Worm (Caenorhabditis elegans) whole organism, midembryonic: ENCODE results near the gene E03H12.7.

ENCODE experiments used
- flt-1 ChIP-seq: fragments of 200-800 bp; sonication (Bioruptor generic); IDR thresholded peaks from 2 replicates; pipeline ENCODE4 v1.3.6; 2022; ENCODE audit warnings: missing genetic modification characterization, missing compliant biosample characterization
- klf-2 ChIP-seq: fragments of 200-800 bp; sonication (Bioruptor generic); conservative IDR thresholded peaks from 2 replicates; pipeline ENCODE4 v1.3.6; 2022; ENCODE audit warnings: missing genetic modification reagents, missing genetic modification characterization, missing compliant biosample characterization
- ref-1 ChIP-seq: fragments of 200-800 bp; sonication (Bioruptor generic); conservative IDR thresholded peaks from 2 replicates; pipeline ENCODE4 v1.3.6; 2022; ENCODE audit warnings: missing genetic modification reagents, missing genetic modification characterization, missing compliant biosample characterization
- tab-1 ChIP-seq: fragments of 200-800 bp; sonication (Bioruptor generic); IDR thresholded peaks from 2 replicates; pipeline ENCODE4 v1.3.6; 2022; ENCODE audit warnings: missing genetic modification characterization, missing compliant biosample characterization
- ztf-23 ChIP-seq: fragments of 200-800 bp; sonication (Bioruptor generic); IDR thresholded peaks from 2 replicates; pipeline ENCODE4 v1.3.6; 2022; ENCODE audit warnings: missing genetic modification reagents, missing genetic modification characterization, missing compliant biosample characterization
- ztf-29 ChIP-seq: fragments of 200-800 bp; sonication (Bioruptor generic); IDR thresholded peaks from 2 replicates; pipeline ENCODE4 v1.3.6; 2022; ENCODE audit warnings: missing genetic modification reagents, missing genetic modification characterization, missing compliant biosample characterization

DNA sequence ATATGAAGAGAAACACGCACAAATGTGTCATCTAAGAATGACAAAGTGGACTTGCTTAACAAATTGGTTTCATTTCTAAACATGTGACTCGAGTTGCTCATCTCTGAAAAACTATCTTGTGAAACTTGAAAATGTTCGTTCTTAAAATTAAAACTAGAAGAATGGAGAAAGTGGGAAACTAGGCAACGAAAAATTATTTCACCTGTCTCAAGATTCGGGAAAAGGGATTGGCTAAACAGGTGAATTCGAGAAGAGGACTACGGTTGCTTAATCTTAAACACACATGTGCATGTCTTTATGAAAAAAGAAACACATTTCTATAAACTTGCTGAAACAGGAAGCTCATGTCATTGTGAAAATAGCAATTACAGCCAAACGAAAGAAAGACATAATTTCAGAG lies 7.4 kb downstream of the E03H12.7 start, which contains the start of gene srz-24:
- TF ChIP-seq klf-2 = no peak
- no peak for TF ChIP-seq ztf-23
- no peak for TF ChIP-seq ztf-29 (GFP tag; lab: Robert Waterston, UW)
- no peak for TF ChIP-seq tab-1 (GFP tag; lab: Robert Waterston, UW)
- TF ChIP-seq ref-1 (GFP tag; lab: Robert Waterston, UW) = no peak
- no peak for TF ChIP-seq flt-1
